Fruit fly (Drosophila melanogaster): Measurements from ENCODE around the gene CG46280.

Gene CG46280

dm6 chr3R:13051942-13052693, 21.7 kb upstream of the CG46280 start, which contains the start of gene pic (continued):
- TF ChIP-seq CG3847 (GFP tag; IDR thresholded peaks at IDR 0.05), result peak; percentile 25; the same call in 1 of the 2 replicates
- peak; percentile 24 for TF ChIP-seq zen (tag; optimal IDR thresholded peaks at IDR 0.05)
- no peak for TF ChIP-seq toy (GFP tag; IDR thresholded peaks at IDR 0.05)
- TF ChIP-seq kay (GFP tag; optimal IDR thresholded peaks at IDR 0.05), result peak; percentile 26
- peak; percentile 65 for TF ChIP-seq inv (GFP tag; IDR thresholded peaks at IDR 0.05; ENCODE audit: partially characterized antibody)
- TF ChIP-seq stc (GFP tag; IDR thresholded peaks at IDR 0.05), result peak; percentile 56; the same call in 1 of the 2 replicates
- TF ChIP-seq NFAT (GFP tag; IDR thresholded peaks at IDR 0.05), result no peak
- TF ChIP-seq CG12769 (tag; optimal IDR thresholded peaks at IDR 0.05), result no peak
- peak; percentile 78 for TF ChIP-seq MESR4 (GFP tag; optimal IDR thresholded peaks at IDR 0.05)
- no peak for TF ChIP-seq ranshi (GFP tag; IDR thresholded peaks at IDR 0.05)
- TF ChIP-seq ato (GFP tag; IDR thresholded peaks at IDR 0.05; ENCODE audit: partially characterized antibody), result peak; percentile 62
- peak; percentile 58 for TF ChIP-seq stwl (tag; optimal IDR thresholded peaks at IDR 0.05)
- TF ChIP-seq Trl (optimal IDR thresholded peaks at IDR 0.05), result peak; percentile 21 to 46
- TF ChIP-seq Trl (GFP tag; optimal IDR thresholded peaks at IDR 0.05), result peak; percentile 30
- peak; percentile 50 for TF ChIP-seq Lhr (GFP tag; optimal IDR thresholded peaks at IDR 0.05)
- TF ChIP-seq CG17385 (GFP tag; optimal IDR thresholded peaks at IDR 0.05), result peak; percentile 86
- no peak for TF ChIP-seq salm (tag; optimal IDR thresholded peaks at IDR 0.05)
- peak; percentile 80 for TF ChIP-seq sna (GFP tag; IDR thresholded peaks at IDR 0.05; ENCODE audit: partially characterized antibody)
- TF ChIP-seq HmgD (GFP tag; optimal IDR thresholded peaks at IDR 0.05), result peak; percentile 26
- TF ChIP-seq Mad (GFP tag; optimal IDR thresholded peaks at IDR 0.05), result peak; percentile 22
- peak; percentile 93 for TF ChIP-seq E2f2 (GFP tag; IDR thresholded peaks at IDR 0.05)
- TF ChIP-seq Bgb (GFP tag; IDR thresholded peaks at IDR 0.05; ENCODE audit: partially characterized antibody), result peak; percentile 75
- TF ChIP-seq Myb (GFP tag; optimal IDR thresholded peaks at IDR 0.05), result peak; percentile 77
- peak; percentile 21 for TF ChIP-seq jumu (GFP tag; optimal IDR thresholded peaks at IDR 0.05)
- peak; percentile 9 for TF ChIP-seq Hsf (GFP tag; optimal IDR thresholded peaks at IDR 0.05)
- TF ChIP-seq vnd (GFP tag; IDR thresholded peaks at IDR 0.05; ENCODE audit: partially characterized antibody), result peak; percentile 70
- TF ChIP-seq pzg (GFP tag; optimal IDR thresholded peaks at IDR 0.05), result peak; percentile 77
- TF ChIP-seq CG34422 (GFP tag; IDR thresholded peaks at IDR 0.05), result peak; percentile 87
- TF ChIP-seq MBD-R2 (GFP tag; IDR thresholded peaks at IDR 0.05), result peak; percentile 56; the same call in 1 of the 2 replicates
- TF ChIP-seq bigmax (GFP tag; optimal IDR thresholded peaks at IDR 0.05), result no peak
- TF ChIP-seq CG16813 (GFP tag; IDR thresholded peaks at IDR 0.05; ENCODE audit: partially characterized antibody), result peak; percentile 81
- TF ChIP-seq CG14710 (tag; optimal IDR thresholded peaks at IDR 0.05), result peak; percentile 76
- peak; percentile 85 for TF ChIP-seq knrl (GFP tag; IDR thresholded peaks at IDR 0.05; ENCODE audit: partially characterized antibody)
- no peak for TF ChIP-seq CG12071 (GFP tag; optimal IDR thresholded peaks at IDR 0.05)
- TF ChIP-seq Dll (GFP tag; IDR thresholded peaks at IDR 0.05; ENCODE audit: partially characterized antibody), result peak; percentile 89
- TF ChIP-seq CG9609 (GFP tag; optimal IDR thresholded peaks at IDR 0.05), result peak; percentile 8
- no peak for TF ChIP-seq peb (GFP tag; IDR thresholded peaks at IDR 0.05)
- peak; percentile 74 for TF ChIP-seq sens (GFP tag)
- TF ChIP-seq CHES-1-like (GFP tag; optimal IDR thresholded peaks at IDR 0.05), result peak; percentile 37
- TF ChIP-seq YL-1 (GFP tag; optimal IDR thresholded peaks at IDR 0.05), result peak; percentile 55
- TF ChIP-seq CG10267 (tag; optimal IDR thresholded peaks at IDR 0.05), result peak; percentile 66
- peak; percentile 58 for TF ChIP-seq nmo (GFP tag; optimal IDR thresholded peaks at IDR 0.05)
- peak; percentile 71 for TF ChIP-seq Opbp (GFP tag; IDR thresholded peaks at IDR 0.05; ENCODE audit: partially characterized antibody)
- TF ChIP-seq CG9797 (GFP tag; optimal IDR thresholded peaks at IDR 0.05), result peak; percentile 87
- peak; percentile 6 for TF ChIP-seq mam (GFP tag; optimal IDR thresholded peaks at IDR 0.05)
- no peak for TF ChIP-seq CG15479 (GFP tag; optimal IDR thresholded peaks at IDR 0.05)
- TF ChIP-seq BEAF-32 (GFP tag; optimal IDR thresholded peaks at IDR 0.05), result peak; percentile 89
- peak; percentile 32 for TF ChIP-seq dm (GFP tag; optimal IDR thresholded peaks at IDR 0.05)

Data from whole organism, embryonic.